Worm (Caenorhabditis elegans) whole organism, late embryonic: ENCODE measurements around the gene W03G11.2.

Experiments used
- K02D7.2 ChIP-seq: sonication (generic microtip); optimal IDR thresholded peaks from 2 replicates; lab custom pipeline; 2017; ENCODE audit warnings: mild to moderate bottlenecking, missing genetic modification characterization, missing compliant biosample characterization
- ama-1 ChIP-seq: fragments of 150-350 bp; optimal IDR thresholded peaks from 2 replicates; lab custom pipeline; 2014
- ceh-45 ChIP-seq: fragments of 200-800 bp; sonication (Bioruptor generic); IDR thresholded peaks from 2 replicates; pipeline ENCODE4 v1.3.6; 2022; ENCODE audit warnings: missing genetic modification reagents, missing genetic modification characterization, missing compliant biosample characterization
- elt-2 ChIP-seq: sonication (generic microtip); optimal IDR thresholded peaks from 2 replicates; lab custom pipeline; 2016; ENCODE audit warnings: missing genetic modification reagents, missing genetic modification characterization, missing compliant biosample characterization
- mec-3 ChIP-seq: sonication (generic microtip); optimal IDR thresholded peaks from 2 replicates; lab custom pipeline; 2016; ENCODE audit warnings: borderline replicate concordance, missing genetic modification characterization, missing compliant biosample characterization
- pha-2 ChIP-seq: sonication (generic microtip); optimal IDR thresholded peaks from 2 replicates; lab custom pipeline; 2017; ENCODE audit warnings: mild to moderate bottlenecking, missing genetic modification characterization, missing compliant biosample characterization
- rnt-1 ChIP-seq: sonication (generic microtip); optimal IDR thresholded peaks from 2 replicates; lab custom pipeline; 2016; ENCODE audit warnings: missing genetic modification characterization, missing compliant biosample characterization

DNA sequence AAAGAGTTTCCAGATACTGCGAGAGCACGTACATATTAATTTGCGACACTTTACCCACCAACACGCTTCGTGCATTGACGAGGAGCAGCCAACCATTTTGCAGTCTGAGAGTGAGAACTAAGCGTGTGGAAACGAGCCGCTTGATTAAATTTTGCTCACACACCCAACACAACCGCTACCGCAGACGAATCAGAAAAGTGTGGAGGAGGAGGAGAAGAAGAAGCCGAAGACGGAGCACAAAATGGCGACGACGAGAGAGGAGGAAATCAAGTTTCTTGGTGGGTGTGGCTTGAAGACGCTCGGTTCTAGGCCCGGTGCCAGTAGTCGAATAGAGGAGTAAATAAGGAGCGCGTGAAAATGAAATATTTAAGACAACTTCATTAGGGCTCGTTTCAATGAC, 25.6 kb downstream of the W03G11.2 start:
- TF ChIP-seq pha-2 (tag; lab: Kevin White, UChicago), result no peak
- no peak for TF ChIP-seq K02D7.2
- TF ChIP-seq ama-1 (lab: Kevin White, UChicago), result no peak
- no peak for TF ChIP-seq mec-3 (tag; lab: Kevin White, UChicago)
- TF ChIP-seq rnt-1 (tag; lab: Kevin White, UChicago), result no peak
- TF ChIP-seq ceh-45, result no peak
- no peak for TF ChIP-seq elt-2
